Worm (Caenorhabditis elegans) whole organism, L4/young adult: ENCODE measurements around the gene ncx-10.

Experiments
- W03F9.2 ChIP-seq: fragments of 150-350 bp; optimal IDR thresholded peaks from 2 replicates; lab custom pipeline; 2014; ENCODE audit warnings: missing biosample characterization, missing genetic modification characterization
- dao-5 ChIP-seq: sonication (generic microtip); optimal IDR thresholded peaks from 2 replicates; lab custom pipeline; 2016; ENCODE audit warnings: missing genotype, missing genetic modification characterization, moderate library complexity, missing compliant biosample characterization
- him-1 ChIP-seq: sonication (generic microtip); optimal IDR thresholded peaks from 2 replicates; lab custom pipeline; 2016; ENCODE audit warnings: missing genotype, missing genetic modification reagents, missing genetic modification characterization, missing compliant biosample characterization

ce11 chrV:7925483-7925882 is 7.4 kb downstream of the ncx-10 start, which contains the start of gene srsx-7:
- TF ChIP-seq dao-5 (tag; lab: Kevin White, UChicago) (no peak), him-1 (tag; lab: Kevin White, UChicago) (no peak), W03F9.2 (tag; lab: Kevin White, UChicago) (no peak)
